Fruit fly (Drosophila melanogaster) whole organism, wandering third instar larva: ENCODE measurements around the gene CG13063.
A peak's percentile ranks its signal among the peaks of the same experiment; 100 is the strongest.

Experiments used
- Abd-B ChIP-seq: fragments of >200 bp; optimal IDR thresholded peaks from 2 replicates; lab custom pipeline; 2017; ENCODE audit warnings: missing biosample characterization, missing genetic modification characterization
- CG32264 ChIP-seq: fragments of 200-800 bp; sonication (Bioruptor generic); optimal IDR thresholded peaks from 2 replicates; lab custom pipeline; 2016; ENCODE audit warnings: missing biosample characterization, missing genetic modification characterization
- CrebA ChIP-seq: fragments of 200-800 bp; sonication (Bioruptor generic); optimal IDR thresholded peaks from 2 replicates; lab custom pipeline; 2016; ENCODE audit warnings: missing biosample characterization, mild to moderate bottlenecking, missing genetic modification characterization, borderline replicate concordance
- Dfd ChIP-seq: fragments of >200 bp; optimal IDR thresholded peaks from 2 replicates; lab custom pipeline; 2017; ENCODE audit warnings: missing biosample characterization, missing genetic modification characterization
- Dif ChIP-seq: fragments of 200-275, 200-300 bp; sonication (Bioruptor generic); optimal IDR thresholded peaks from 2 replicates; lab custom pipeline; 2018; ENCODE audit warnings: missing biosample characterization, missing genetic modification characterization; ENCODE audit not compliant: partially characterized antibody
- HLH106 ChIP-seq: fragments of 200-800 bp; optimal IDR thresholded peaks from 3 replicates; lab custom pipeline; 2019; ENCODE audit warnings: missing biosample characterization, mild to moderate bottlenecking, missing genetic modification characterization, moderate library complexity
- Mio ChIP-seq: sonication (Bioruptor generic); optimal IDR thresholded peaks from 2 replicates; lab custom pipeline; 2016; ENCODE audit warnings: missing biosample characterization, missing genetic modification characterization
- N ChIP-seq: fragments of >200 bp; optimal IDR thresholded peaks from 2 replicates; lab custom pipeline; 2018; ENCODE audit warnings: missing biosample characterization, missing external identifiers, missing genetic modification characterization
- Rel ChIP-seq, 2 experiments: fragments of 200-800 bp; sonication (Bioruptor generic) in 1 of 2; optimal IDR thresholded peaks; 2 replicates in 1 of 2; 3 replicates in 1 of 2; lab custom pipeline; 2016 to 2019; ENCODE audit warnings: mild to moderate bottlenecking in 2 of 2, missing biosample characterization in 2 of 2, missing genetic modification characterization in 2 of 2, moderate library complexity in 1 of 2
- Vsx2 ChIP-seq: fragments of 200-300, 225-300 bp; sonication (Bioruptor generic); optimal IDR thresholded peaks from 2 replicates; lab custom pipeline; 2018; ENCODE audit warnings: missing biosample characterization, missing genetic modification characterization; ENCODE audit not compliant: partially characterized antibody
- dl ChIP-seq, 2 experiments: fragments of 175-275, 200-275 bp in 1 of 2; fragments of 200-275 bp in 1 of 2; sonication (Bioruptor generic); optimal IDR thresholded peaks; lab custom pipeline; 2018; ENCODE audit warnings: mild to moderate bottlenecking in 2 of 2, missing biosample characterization in 2 of 2, missing genetic modification characterization in 2 of 2, moderate library complexity in 2 of 2; ENCODE audit not compliant: partially characterized antibody in 2 of 2, insufficient read depth in 1 of 2
- foxo ChIP-seq, 2 experiments: fragments of 200-800 bp; sonication (Bioruptor generic); optimal IDR thresholded peaks; 2 replicates in 1 of 2; 3 replicates in 1 of 2; lab custom pipeline; 2016 to 2017; ENCODE audit warnings: missing biosample characterization in 2 of 2, missing genetic modification characterization in 2 of 2
- fru ChIP-seq: fragments of 200-800 bp; sonication (Bioruptor generic); optimal IDR thresholded peaks from 3 replicates; lab custom pipeline; 2016; ENCODE audit warnings: missing biosample characterization, mild to moderate bottlenecking, missing genetic modification characterization
- h ChIP-seq: fragments of 200-800 bp; sonication (Bioruptor generic); optimal IDR thresholded peaks from 3 replicates; lab custom pipeline; 2016; ENCODE audit warnings: missing biosample characterization, mild to moderate bottlenecking, missing genetic modification characterization
- rgr ChIP-seq: fragments of 200-800 bp; sonication (Bioruptor generic); optimal IDR thresholded peaks from 3 replicates; lab custom pipeline; 2016; ENCODE audit warnings: missing biosample characterization, mild to moderate bottlenecking, missing genetic modification characterization
- sage ChIP-seq: fragments of 200-800 bp; sonication (Bioruptor generic); optimal IDR thresholded peaks from 2 replicates; lab custom pipeline; 2016; ENCODE audit warnings: missing biosample characterization, mild to moderate bottlenecking, missing genetic modification characterization
- sv ChIP-seq: fragments of 200-800 bp; sonication (Bioruptor generic); optimal IDR thresholded peaks from 3 replicates; lab custom pipeline; 2016; ENCODE audit warnings: missing biosample characterization, missing genetic modification characterization

Gene CG13063

DNA sequence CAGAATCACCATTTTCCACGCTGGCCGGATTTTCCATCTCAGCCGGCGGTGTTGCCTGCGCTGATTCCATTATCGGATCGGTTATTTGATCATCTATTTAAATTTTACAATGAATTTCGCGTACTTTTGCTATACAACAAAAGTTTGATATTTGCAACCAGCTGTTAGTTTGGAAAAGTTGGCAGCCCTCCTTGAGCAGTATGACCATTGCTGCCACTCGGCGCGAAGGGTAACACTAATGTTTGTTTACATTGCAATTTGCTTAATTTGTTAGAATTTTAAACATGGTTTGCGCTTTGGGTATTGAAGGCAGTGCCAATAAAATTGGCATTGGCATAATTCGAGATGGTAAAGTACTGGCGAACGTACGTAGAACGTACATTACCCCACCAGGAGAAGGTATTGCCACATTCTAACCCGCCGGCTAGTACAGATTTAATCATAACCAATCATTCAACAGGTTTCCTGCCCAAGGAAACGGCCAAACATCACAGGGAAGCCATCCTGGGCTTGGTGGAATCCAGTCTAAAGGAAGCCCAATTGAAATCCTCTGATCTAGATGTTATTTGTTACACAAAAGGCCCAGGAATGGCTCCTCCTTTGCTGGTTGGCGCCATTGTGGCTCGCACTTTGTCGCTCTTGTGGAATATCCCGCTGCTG lies 45.5 kb downstream of the CG13063 start, which contains the start of the genes Golgin104 and Tcs3:
Gene Golgin104, minus strand, starts transcription at position 182 of the 660 bp plus-strand sequence.
Gene Tcs3, plus strand, starts transcription at position 222 of the 660 bp plus-strand sequence.
- no peak for TF ChIP-seq foxo (GFP tag; optimal IDR thresholded peaks at IDR 0.05; lab: Kevin White, UChicago)
- TF ChIP-seq Rel (GFP tag; optimal IDR thresholded peaks at IDR 0.05; lab: Kevin White, UChicago), result no peak
- peak; percentile 60 for TF ChIP-seq Rel (tag; optimal IDR thresholded peaks at IDR 0.05; lab: Kevin White, UChicago)
- TF ChIP-seq Dfd (GFP tag; lab: Kevin White, UChicago), result no peak

DNA sequence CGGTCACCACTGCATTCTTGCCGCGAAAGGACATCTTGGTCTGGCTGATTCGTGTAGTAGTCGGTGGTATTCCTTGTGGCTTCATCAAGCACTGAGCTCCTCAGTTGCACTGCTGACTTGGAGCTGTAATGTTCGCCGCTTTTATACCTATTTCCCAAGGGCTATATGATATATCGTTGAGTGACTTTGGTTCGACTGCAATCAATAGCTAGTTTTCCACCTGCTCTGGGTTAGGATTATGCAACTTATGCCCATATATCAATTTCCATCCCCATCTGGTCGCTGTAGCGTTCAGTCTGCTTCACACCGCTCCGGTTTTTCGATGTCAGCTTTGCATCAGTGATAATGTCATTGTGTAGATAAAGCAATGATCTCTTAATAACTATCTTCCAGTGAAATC lies 47.8 kb downstream of the CG13063 start, which contains the start of gene Pdh:
Gene Pdh, minus strand, starts transcription at position 101 of the 400 bp plus-strand sequence.
- TF ChIP-seq h (GFP tag; lab: Kevin White, UChicago) (no peak), Dfd (GFP tag; lab: Kevin White, UChicago) (no peak), CG32264 (no peak)

dm6 chr3L:16356171-16356765 lies 49.9 kb downstream of the CG13063 start:
- TF ChIP-seq Vsx2 (GFP tag; lab: Kevin White, UChicago) (peak; percentile 84), HLH106 (tag; lab: Kevin White, UChicago) (no peak), Dif (GFP tag; lab: Kevin White, UChicago) (peak; percentile 27), Abd-B (GFP tag; lab: Kevin White, UChicago) (no peak), CrebA (GFP tag; lab: Kevin White, UChicago) (no peak), foxo (GFP tag; optimal IDR thresholded peaks at IDR 0.05; lab: Kevin White, UChicago) (no peak), sv (GFP tag; lab: Kevin White, UChicago) (no peak), rgr (no peak), fru (GFP tag; lab: Kevin White, UChicago) (no peak), dl (GFP tag; optimal IDR thresholded peaks at IDR 0.05; lab: Kevin White, UChicago; ENCODE audit: insufficient read depth in 1 of 2, partially characterized antibody in 2 of 2) (no peak), Mio (GFP tag; lab: Kevin White, UChicago) (no peak), N (GFP tag; lab: Kevin White, UChicago) (no peak), sage (GFP tag; lab: Kevin White, UChicago) (no peak)
